Fruit fly (Drosophila melanogaster): ENCODE measurements around the gene CG3698.

CG3698 gene

DNA sequence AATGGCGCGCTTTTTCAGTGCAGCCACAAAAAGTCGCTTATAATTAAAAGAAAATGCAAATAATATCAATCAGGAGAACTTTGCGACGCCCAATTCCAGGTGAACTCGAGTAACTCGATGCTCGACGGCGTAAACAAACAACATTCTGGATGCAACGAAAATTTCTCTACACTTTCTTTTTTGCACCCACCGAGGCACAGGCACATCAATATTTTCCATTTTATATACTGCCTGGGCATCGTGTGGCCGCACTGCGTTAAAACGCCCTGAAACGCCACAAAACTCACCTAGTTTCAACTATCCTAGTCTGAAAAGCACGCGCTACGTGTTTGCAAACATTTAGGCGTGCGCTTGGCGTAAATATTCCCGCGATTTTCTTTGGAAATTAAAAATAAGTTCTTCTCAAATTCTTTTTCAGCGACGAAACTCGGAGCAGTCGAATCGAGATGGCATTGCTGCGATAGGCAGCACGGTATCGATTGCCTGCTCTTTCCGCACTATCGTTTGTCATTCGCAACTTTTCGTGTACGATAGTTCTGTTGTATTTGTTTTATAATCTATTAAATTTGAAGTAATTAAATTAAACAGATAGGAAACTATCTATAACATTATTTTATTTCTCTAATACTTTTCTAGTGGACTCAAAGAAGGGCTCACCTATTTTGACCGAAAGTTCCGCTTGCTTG is 12.3 kb downstream of the CG3698 start, which contains the start of gene Pcif1 (continued):
- peak; percentile 99 for TF ChIP-seq CG16813 (GFP tag; IDR thresholded peaks at IDR 0.05; ENCODE audit: partially characterized antibody)
- TF ChIP-seq br (optimal IDR thresholded peaks at IDR 0.05) = no peak
- no peak for TF ChIP-seq CG3407 (GFP tag; optimal IDR thresholded peaks at IDR 0.05)
- TF ChIP-seq Adf1 (GFP tag; IDR thresholded peaks at IDR 0.05) = peak; percentile 15; the same call in 1 of the 2 replicates
- TF ChIP-seq CoRest (tag; optimal IDR thresholded peaks at IDR 0.05) = peak; percentile 18
- TF ChIP-seq aop (GFP tag; IDR thresholded peaks at IDR 0.05) = no peak
- peak; percentile 39; the same call in 1 of the 3 replicates for TF ChIP-seq ci (GFP tag; IDR thresholded peaks at IDR 0.05)
- 0 out of 2 replicates have a peak, but pooled peaks have one; percentile 31 for TF ChIP-seq cas (GFP tag; IDR thresholded peaks at IDR 0.05)
- no peak for TF ChIP-seq dmrt11E (tag; optimal IDR thresholded peaks at IDR 0.05)
- TF ChIP-seq CkIIα-i1 (GFP tag; IDR thresholded peaks at IDR 0.05) = no peak
- peak; percentile 65 for TF ChIP-seq CG1603 (tag; optimal IDR thresholded peaks at IDR 0.05)
- no peak for TF ChIP-seq croc (GFP tag; conservative IDR thresholded peaks at IDR 0.05)
- no peak for TF ChIP-seq CG8290 (GFP tag; optimal IDR thresholded peaks at IDR 0.05)
- TF ChIP-seq CG8290 (tag; optimal IDR thresholded peaks at IDR 0.05) = peak in 1 of 2 experiments; percentile 48
- peak; percentile 19 for TF ChIP-seq bigmax (GFP tag; optimal IDR thresholded peaks at IDR 0.05)
- peak; percentile 26 for TF ChIP-seq CG4424 (GFP tag; optimal IDR thresholded peaks at IDR 0.05)
- TF ChIP-seq ap (GFP tag; IDR thresholded peaks at IDR 0.05) = no peak
- no peak for TF ChIP-seq Trl (optimal IDR thresholded peaks at IDR 0.05)
- TF ChIP-seq Trl (GFP tag; optimal IDR thresholded peaks at IDR 0.05) = no peak
- no peak for TF ChIP-seq chn (GFP tag; optimal IDR thresholded peaks at IDR 0.05)
- TF ChIP-seq tx (GFP tag; optimal IDR thresholded peaks at IDR 0.05) = no peak
- no peak for TF ChIP-seq Antp (GFP tag; optimal IDR thresholded peaks at IDR 0.05)
- TF ChIP-seq al (GFP tag; IDR thresholded peaks at IDR 0.05) = 0 out of 2 replicates have a peak, but pooled peaks have one; percentile 18
- TF ChIP-seq Atf6 (GFP tag; IDR thresholded peaks at IDR 0.05) = no peak
- no peak for TF ChIP-seq CG11695 (GFP tag; IDR thresholded peaks at IDR 0.05)
- peak; percentile 61 for TF ChIP-seq CG14710 (tag; optimal IDR thresholded peaks at IDR 0.05)
- TF ChIP-seq CG42726 (GFP tag; IDR thresholded peaks at IDR 0.05; ENCODE audit: partially characterized antibody) = peak; percentile 99
- no peak for TF ChIP-seq CG17802 (tag; optimal IDR thresholded peaks at IDR 0.05)
- no peak for TF ChIP-seq CG6175 (GFP tag; IDR thresholded peaks at IDR 0.05)
- TF ChIP-seq CG11504 (tag; optimal IDR thresholded peaks at IDR 0.05) = no peak
- TF ChIP-seq bab2 (GFP tag; optimal IDR thresholded peaks at IDR 0.05) = no peak
- TF ChIP-seq E2f2 (GFP tag; IDR thresholded peaks at IDR 0.05) = peak; percentile 69
- TF ChIP-seq CG17361 (GFP tag; IDR thresholded peaks at IDR 0.05) = no peak
- no peak for TF ChIP-seq repo (GFP tag; optimal IDR thresholded peaks at IDR 0.05)
- TF ChIP-seq CG30431 (GFP tag; optimal IDR thresholded peaks at IDR 0.05) = no peak
- peak; percentile 12 for TF ChIP-seq Mad (GFP tag; optimal IDR thresholded peaks at IDR 0.05)
- TF ChIP-seq gt (GFP tag; IDR thresholded peaks at IDR 0.05) = no peak
- TF ChIP-seq so (GFP tag; IDR thresholded peaks at IDR 0.05) = no peak
- peak; percentile 56 for TF ChIP-seq slbo (GFP tag; IDR thresholded peaks at IDR 0.05)
- TF ChIP-seq MTF-1 (GFP tag; optimal IDR thresholded peaks at IDR 0.05; ENCODE audit: borderline replicate concordance) = no peak
- TF ChIP-seq Dref (GFP tag; IDR thresholded peaks at IDR 0.05) = peak; percentile 97
- TF ChIP-seq CG33213 (GFP tag; optimal IDR thresholded peaks at IDR 0.05) = no peak
- TF ChIP-seq Fer1 (GFP tag; optimal IDR thresholded peaks at IDR 0.05) = no peak
- peak; percentile 43 for TF ChIP-seq lilli (GFP tag; optimal IDR thresholded peaks at IDR 0.05)
- TF ChIP-seq C15 (GFP tag; IDR thresholded peaks at IDR 0.05) = no peak
- TF ChIP-seq NFAT (GFP tag; IDR thresholded peaks at IDR 0.05) = peak; percentile 19; the same call in 1 of the 2 replicates
- no peak for TF ChIP-seq D (optimal IDR thresholded peaks at IDR 0.05)
- TF ChIP-seq D (GFP tag; optimal IDR thresholded peaks at IDR 0.05) = no peak
- TF ChIP-seq ac (GFP tag; optimal IDR thresholded peaks at IDR 0.05) = no peak
- no peak for TF ChIP-seq CG17912 (GFP tag; optimal IDR thresholded peaks at IDR 0.05)
- peak; percentile 99 for TF ChIP-seq Bgb (GFP tag; IDR thresholded peaks at IDR 0.05; ENCODE audit: partially characterized antibody)
- no peak for TF ChIP-seq wdn (GFP tag; IDR thresholded peaks at IDR 0.05)
- no peak for TF ChIP-seq dm (GFP tag; optimal IDR thresholded peaks at IDR 0.05)

Data from whole organism, embryonic.